Worm (Caenorhabditis elegans): Measurements from ENCODE around the gene C24A8.5.

DNA sequence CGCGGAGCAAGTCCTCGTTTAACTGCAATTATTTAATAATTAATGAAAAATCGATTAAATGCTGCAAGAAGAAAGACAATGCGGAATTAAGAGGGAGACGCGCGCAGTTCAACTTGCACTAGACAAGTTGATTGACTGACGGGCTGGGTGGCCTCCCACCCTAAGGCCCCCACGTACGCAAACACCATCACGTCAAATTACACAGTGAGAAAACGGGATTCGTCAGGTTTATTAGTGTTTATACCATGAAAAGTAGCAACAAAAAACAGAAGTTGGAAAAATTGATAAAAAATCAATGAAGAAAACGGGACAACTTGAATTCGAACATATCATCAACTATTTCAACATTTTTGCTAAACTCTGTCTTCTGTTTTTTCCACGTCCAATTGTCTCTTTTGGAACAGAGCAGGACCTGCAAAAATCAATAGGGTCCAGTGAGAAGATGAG lies 21.1 kb downstream of the C24A8.5 start:
- TF ChIP-seq ceh-13 (GFP tag; optimal IDR thresholded peaks at IDR 0.05) (no peak), ceh-36 (tag; optimal IDR thresholded peaks at IDR 0.05) (peak; percentile 12), flt-1 (GFP tag; IDR thresholded peaks at IDR 0.05) (no peak), pes-1 (GFP tag; IDR thresholded peaks at IDR 0.05) (no peak), ama-1 (optimal IDR thresholded peaks at IDR 0.05) (no peak), hmg-4 (GFP tag; optimal IDR thresholded peaks at IDR 0.05) (no peak), tbx-11 (GFP tag; IDR thresholded peaks at IDR 0.05) (no peak), hnd-1 (tag; optimal IDR thresholded peaks at IDR 0.05) (no peak), B0310.2 (tag; optimal IDR thresholded peaks at IDR 0.05) (no peak), scrt-1 (GFP tag; IDR thresholded peaks at IDR 0.05) (no peak), tra-4 (tag; optimal IDR thresholded peaks at IDR 0.05) (no peak)

Measured in whole organism, early embryonic.